Worm (Caenorhabditis elegans) whole organism, L3 larva: ENCODE data around the gene scyl-1.

Source experiments
- ceh-82 ChIP-seq: fragments of 150-350 bp; optimal IDR thresholded peaks from 2 replicates; lab custom pipeline; 2014; ENCODE audit warnings: missing biosample characterization, missing genetic modification characterization
- lin-39 ChIP-seq: fragments of 150-350 bp; optimal IDR thresholded peaks from 2 replicates; lab custom pipeline; 2018; ENCODE audit warnings: missing biosample characterization, missing genetic modification reagents, missing genetic modification characterization
- nhr-11 ChIP-seq: fragments of 150-350 bp; optimal IDR thresholded peaks from 2 replicates; lab custom pipeline; 2014; ENCODE audit warnings: missing biosample characterization, missing genetic modification characterization
- nhr-237 ChIP-seq: fragments of 150-350 bp; optimal IDR thresholded peaks from 2 replicates; lab custom pipeline; 2014; ENCODE audit warnings: missing biosample characterization, missing genetic modification characterization
- nhr-25 ChIP-seq: sonication (generic microtip); optimal IDR thresholded peaks from 2 replicates; lab custom pipeline; 2017; ENCODE audit warnings: missing biosample characterization, missing genetic modification characterization
- nhr-76 ChIP-seq: fragments of 150-350 bp; sonication (generic microtip); optimal IDR thresholded peaks from 5 replicates; lab custom pipeline; 2014; ENCODE audit warnings: missing biosample characterization, missing genetic modification characterization
- unc-39 ChIP-seq: sonication (generic microtip); optimal IDR thresholded peaks from 4 replicates; lab custom pipeline; 2017; ENCODE audit warnings: missing biosample characterization, missing genetic modification characterization
- unc-62 ChIP-seq: fragments of 150-350 bp; sonication (generic microtip); optimal IDR thresholded peaks from 4 replicates; lab custom pipeline; 2014; ENCODE audit warnings: missing biosample characterization, missing genetic modification reagents, missing genetic modification characterization
- ztf-4 ChIP-seq: fragments of 150-350 bp; optimal IDR thresholded peaks from 2 replicates; lab custom pipeline; 2014; ENCODE audit warnings: missing biosample characterization, missing genetic modification characterization

ce11 chrV:13043195-13043762 is 1.8 kb upstream of the scyl-1 start, which contains the start of gene lap-2:
- TF ChIP-seq ztf-4 (no peak), lin-39 (tag; lab: Kevin White, UChicago) (no peak), unc-62 (peak; percentile 20), unc-39 (no peak), nhr-237 (tag; lab: Kevin White, UChicago) (no peak), ceh-82 (no peak), nhr-25 (tag; lab: Kevin White, UChicago) (no peak), nhr-11 (tag; lab: Kevin White, UChicago) (no peak), nhr-76 (tag; lab: Kevin White, UChicago) (no peak)
